Worm (Caenorhabditis elegans) whole organism, L1 larva: Measurements from ENCODE around the gene B0507.8.

Source experiments
- alr-1 ChIP-seq: fragments of 200-800 bp; sonication (Bioruptor generic); optimal IDR thresholded peaks from 2 replicates; lab custom pipeline; 2018; ENCODE audit warnings: borderline replicate concordance, mild to moderate bottlenecking, missing genetic modification characterization, missing compliant biosample characterization
- fos-1 ChIP-seq: fragments of 150-350 bp; optimal IDR thresholded peaks from 2 replicates; lab custom pipeline; 2014; ENCODE audit warnings: missing biosample characterization, missing genetic modification characterization
- hpl-2 ChIP-seq: fragments of 150-350 bp; optimal IDR thresholded peaks from 2 replicates; lab custom pipeline; 2014; ENCODE audit warnings: missing biosample characterization, missing genetic modification reagents, missing genetic modification characterization
- mdl-1 ChIP-seq, 2 experiments: fragments of 150-350 bp; optimal IDR thresholded peaks; 2 replicates each; lab custom pipeline; 2014 to 2017; ENCODE audit warnings: missing biosample characterization in 2 of 2, missing genetic modification characterization in 2 of 2, inconsistent platforms in 1 of 2
- nhr-237 ChIP-seq: fragments of 150-350 bp; optimal IDR thresholded peaks from 2 replicates; lab custom pipeline; 2014; ENCODE audit warnings: missing biosample characterization, missing genetic modification characterization
- nhr-85 ChIP-seq: sonication (generic microtip); peaks from one replicate; lab custom pipeline; 2016; ENCODE audit warnings: missing genetic modification characterization, inconsistent platforms, missing compliant biosample characterization
- nhr-90 ChIP-seq: sonication (generic microtip); optimal IDR thresholded peaks from 2 replicates; lab custom pipeline; 2016; ENCODE audit warnings: mild to moderate bottlenecking, missing genetic modification characterization, missing compliant biosample characterization; ENCODE audit not compliant: poor library complexity

ce11 chrV:8753395-8753794 is 9.4 kb downstream of the B0507.8 start, which contains the start of gene B0507.5:
- TF ChIP-seq nhr-85 (tag; lab: Kevin White, UChicago) (no peak), mdl-1 (tag; optimal IDR thresholded peaks at IDR 0.05; lab: Kevin White, UChicago) (no peak), fos-1 (no peak), nhr-90 (tag; lab: Kevin White, UChicago) (no peak), nhr-237 (tag; lab: Kevin White, UChicago) (no peak), hpl-2 (GFP tag; lab: Kevin White, UChicago) (no peak), alr-1 (tag; lab: Kevin White, UChicago) (no peak)
